Worm (Caenorhabditis elegans) whole organism, L4 larva: ENCODE data around the gene T28C6.8.

Experiments
- F26F4.8 ChIP-seq: fragments of 200-800 bp; sonication (Bioruptor generic); conservative IDR thresholded peaks from 2 replicates; pipeline ENCODE4 v1.3.6; 2022; ENCODE audit warnings: missing genetic modification characterization, missing compliant biosample characterization
- F44E2.7 ChIP-seq: fragments of 200-800 bp; sonication (Bioruptor generic); IDR thresholded peaks from 2 replicates; pipeline ENCODE4 v2.1.2; 2022; ENCODE audit warnings: missing genetic modification characterization, missing compliant biosample characterization
- R02D3.7 ChIP-seq: fragments of 150-350 bp; sonication (generic microtip); optimal IDR thresholded peaks from 3 replicates; lab custom pipeline; 2014; ENCODE audit warnings: missing biosample characterization, missing genetic modification characterization
- Y48G9A.11 ChIP-seq: fragments of 200-800 bp; sonication (Bioruptor generic); IDR thresholded peaks from 2 replicates; pipeline ENCODE4 v1.3.6; 2022; ENCODE audit warnings: missing genetic modification reagents, missing genetic modification characterization, missing compliant biosample characterization
- Y5F2A.4 ChIP-seq: fragments of 200-800 bp; sonication (Bioruptor generic); optimal IDR thresholded peaks from 2 replicates; lab custom pipeline; 2018; ENCODE audit warnings: mild to moderate bottlenecking, missing genetic modification characterization, missing compliant biosample characterization
- ZK337.2 ChIP-seq: fragments of 200-800 bp; sonication (Bioruptor generic); IDR thresholded peaks from 2 replicates; pipeline ENCODE4 v1.3.6; 2022; ENCODE audit warnings: missing genetic modification reagents, missing genetic modification characterization, missing compliant biosample characterization
- ZK546.5 ChIP-seq, 2 experiments: sonication (generic microtip); optimal IDR thresholded peaks; 2 replicates each; lab custom pipeline; 2017; ENCODE audit warnings: missing biosample characterization in 2 of 2, missing genetic modification characterization in 2 of 2
- ama-1 ChIP-seq: fragments of 150-350 bp; optimal IDR thresholded peaks from 2 replicates; lab custom pipeline; 2014; ENCODE audit warnings: inconsistent platforms, mixed read lengths
- arid-1 ChIP-seq: fragments of 200-800 bp; sonication (Bioruptor generic); conservative IDR thresholded peaks from 2 replicates; pipeline ENCODE4 v1.3.6; 2022; ENCODE audit warnings: missing genetic modification reagents, missing genetic modification characterization, missing compliant biosample characterization
- ceh-20 ChIP-seq: fragments of 200-800 bp; sonication (Bioruptor generic); IDR thresholded peaks from 2 replicates; pipeline ENCODE4 v1.3.6; 2022; ENCODE audit warnings: missing genetic modification reagents, missing genetic modification characterization, missing compliant biosample characterization
- ces-1 ChIP-seq: fragments of 150-350 bp; sonication (generic microtip); optimal IDR thresholded peaks from 4 replicates; lab custom pipeline; 2014; ENCODE audit warnings: missing biosample characterization, missing genetic modification reagents, missing genetic modification characterization
- daf-12 ChIP-seq: fragments of 150-350 bp; optimal IDR thresholded peaks from 2 replicates; lab custom pipeline; 2014; ENCODE audit warnings: missing biosample characterization, missing genetic modification reagents, missing genetic modification characterization
- dmd-6 ChIP-seq: fragments of 200-800 bp; sonication (Bioruptor generic); IDR thresholded peaks from 2 replicates; pipeline ENCODE4 v1.3.6; 2022; ENCODE audit warnings: missing genetic modification reagents, missing genetic modification characterization, missing compliant biosample characterization
- dpl-1 ChIP-seq: fragments of 150-350 bp; optimal IDR thresholded peaks from 2 replicates; lab custom pipeline; 2014; ENCODE audit warnings: missing biosample characterization, missing genetic modification reagents, missing genetic modification characterization
- dve-1 ChIP-seq: sonication (generic microtip); optimal IDR thresholded peaks from 2 replicates; lab custom pipeline; 2017; ENCODE audit warnings: antibody characterized with exemption, mild to moderate bottlenecking, missing genetic modification characterization, missing compliant biosample characterization; ENCODE audit not compliant: insufficient read depth
- fkh-10 ChIP-seq: fragments of 150-350 bp; optimal IDR thresholded peaks from 2 replicates; lab custom pipeline; 2014; ENCODE audit warnings: missing biosample characterization, missing genetic modification reagents, missing genetic modification characterization
- gei-8 ChIP-seq: fragments of 200-800 bp; sonication (Bioruptor generic); optimal IDR thresholded peaks from 2 replicates; lab custom pipeline; 2018; ENCODE audit warnings: mild to moderate bottlenecking, missing genetic modification characterization, missing compliant biosample characterization
- hlh-30 ChIP-seq: sonication (generic microtip); optimal IDR thresholded peaks from 2 replicates; lab custom pipeline; 2017; ENCODE audit warnings: antibody characterized with exemption, mild to moderate bottlenecking, missing genetic modification characterization, missing compliant biosample characterization; ENCODE audit not compliant: insufficient read depth
- lim-7 ChIP-seq: fragments of 200-800 bp; sonication (Bioruptor generic); IDR thresholded peaks from 2 replicates; pipeline ENCODE4 v1.3.6; 2022; ENCODE audit warnings: missing genetic modification characterization, missing compliant biosample characterization
- lin-13 ChIP-seq: fragments of 150-350 bp; optimal IDR thresholded peaks from 2 replicates; lab custom pipeline; 2014; ENCODE audit warnings: missing biosample characterization, missing genetic modification reagents, missing genetic modification characterization
- lin-15B ChIP-seq: fragments of 150-350 bp; sonication (generic microtip); optimal IDR thresholded peaks from 3 replicates; lab custom pipeline; 2014; ENCODE audit warnings: missing biosample characterization, missing genetic modification characterization
- lin-29 ChIP-seq: fragments of 200-800 bp; sonication (Bioruptor generic); IDR thresholded peaks from 2 replicates; pipeline ENCODE4 v1.3.6; 2022; ENCODE audit warnings: missing genetic modification reagents, missing genetic modification characterization, missing compliant biosample characterization
- lin-38 ChIP-seq: fragments of 200-800 bp; sonication (Bioruptor generic); IDR thresholded peaks from 2 replicates; pipeline ENCODE4 v1.3.6; 2022; ENCODE audit warnings: missing genetic modification reagents, missing genetic modification characterization, missing compliant biosample characterization
- lsy-2 ChIP-seq, 2 experiments: fragments of 150-350 bp in 1 of 2; sonication (generic microtip) in 1 of 2; optimal IDR thresholded peaks; 2 replicates each; lab custom pipeline; 2014 to 2017; ENCODE audit warnings: missing biosample characterization in 2 of 2, missing genetic modification characterization in 2 of 2
- madf-5 ChIP-seq, 2 experiments: fragments of 200-800 bp; sonication (Bioruptor generic); IDR thresholded peaks; 2 replicates each; pipeline ENCODE4 v1.3.6; 2022; ENCODE audit warnings: missing compliant biosample characterization in 2 of 2, missing genetic modification characterization in 2 of 2
- madf-9 ChIP-seq: fragments of 200-800 bp; sonication (Bioruptor generic); conservative IDR thresholded peaks from 2 replicates; pipeline ENCODE4 v1.3.6; 2022; ENCODE audit warnings: missing genetic modification reagents, missing genetic modification characterization, missing compliant biosample characterization
- mdl-1 ChIP-seq, 2 experiments: fragments of 150-350 bp in 1 of 2; sonication (generic microtip) in 1 of 2; optimal IDR thresholded peaks; 2 replicates each; lab custom pipeline; 2014 to 2017; ENCODE audit warnings: missing biosample characterization in 2 of 2, missing genetic modification characterization in 2 of 2
- mdt-29 ChIP-seq: fragments of 200-800 bp; sonication (Bioruptor generic); IDR thresholded peaks from 2 replicates; pipeline ENCODE4 v1.3.6; 2022; ENCODE audit warnings: missing genetic modification reagents, missing genetic modification characterization, missing compliant biosample characterization
- mep-1 ChIP-seq: fragments of 150-350 bp; sonication (generic microtip); optimal IDR thresholded peaks from 3 replicates; lab custom pipeline; 2014; ENCODE audit warnings: missing biosample characterization, missing genetic modification characterization
- mes-2 ChIP-seq: sonication (generic microtip); optimal IDR thresholded peaks from 2 replicates; lab custom pipeline; 2016; ENCODE audit warnings: missing genotype, mild to moderate bottlenecking, missing genetic modification characterization, missing compliant biosample characterization; ENCODE audit not compliant: poor library complexity, severe bottlenecking
- mxl-2 ChIP-seq: fragments of 200-800 bp; sonication (Bioruptor generic); conservative IDR thresholded peaks from 2 replicates; pipeline ENCODE4 v1.3.6; 2022; ENCODE audit warnings: missing genetic modification reagents, missing genetic modification characterization, missing compliant biosample characterization
- nhr-10 ChIP-seq: fragments of 150-350 bp; optimal IDR thresholded peaks from 2 replicates; lab custom pipeline; 2014; ENCODE audit warnings: missing biosample characterization, missing genetic modification characterization
- nhr-102 ChIP-seq: sonication (generic microtip); optimal IDR thresholded peaks from 2 replicates; lab custom pipeline; 2016; ENCODE audit warnings: mild to moderate bottlenecking, missing genetic modification characterization, moderate library complexity, missing compliant biosample characterization
- nhr-237 ChIP-seq: sonication (generic microtip); optimal IDR thresholded peaks from 2 replicates; lab custom pipeline; 2017; ENCODE audit warnings: missing biosample characterization, missing genetic modification characterization
- nhr-25 ChIP-seq: sonication (generic microtip); optimal IDR thresholded peaks from 2 replicates; lab custom pipeline; 2017; ENCODE audit warnings: missing genetic modification characterization, mild to moderate bottlenecking, missing compliant biosample characterization, antibody characterized with exemption, moderate library complexity, borderline replicate concordance; ENCODE audit not compliant: insufficient read depth
- nhr-48 ChIP-seq: sonication (generic microtip); optimal IDR thresholded peaks from 2 replicates; lab custom pipeline; 2016; ENCODE audit warnings: mild to moderate bottlenecking, missing genetic modification characterization, missing compliant biosample characterization
- nhr-6 ChIP-seq: fragments of 150-350 bp; optimal IDR thresholded peaks from 2 replicates; lab custom pipeline; 2014; ENCODE audit warnings: missing biosample characterization, missing genetic modification characterization
- nhr-77 ChIP-seq: fragments of 150-350 bp; optimal IDR thresholded peaks from 2 replicates; lab custom pipeline; 2014; ENCODE audit warnings: missing biosample characterization, missing genetic modification characterization
- pha-4 ChIP-seq, 2 experiments: fragments of 150-350 bp in 1 of 2; fragments of 200-800 bp in 1 of 2; sonication (Bioruptor generic) in 1 of 2; IDR thresholded peaks in 1 of 2; optimal IDR thresholded peaks in 1 of 2; 2 replicates each; pipeline versions ENCODE4 v1.3.6 to Lab custom; 2014 to 2022; ENCODE audit warnings: missing genetic modification characterization in 2 of 2, missing genetic modification reagents in 2 of 2, missing biosample characterization in 1 of 2, missing compliant biosample characterization in 1 of 2
- php-3 ChIP-seq: fragments of 200-800 bp; sonication (Bioruptor generic); IDR thresholded peaks from 2 replicates; pipeline ENCODE4 v1.3.6; 2022; ENCODE audit warnings: missing genetic modification reagents, missing genetic modification characterization, missing compliant biosample characterization
- pqm-1 ChIP-seq: sonication (generic microtip); optimal IDR thresholded peaks from 2 replicates; lab custom pipeline; 2017; ENCODE audit warnings: missing biosample characterization, missing genetic modification characterization
- rbr-2 ChIP-seq: sonication (generic microtip); optimal IDR thresholded peaks from 2 replicates; lab custom pipeline; 2016; ENCODE audit warnings: missing genotype, missing genetic modification characterization, missing compliant biosample characterization
- set-16 ChIP-seq: fragments of 200-800 bp; sonication (Bioruptor generic); IDR thresholded peaks from 2 replicates; pipeline ENCODE4 v1.3.6; 2022; ENCODE audit warnings: missing genetic modification reagents, missing genetic modification characterization, missing compliant biosample characterization
- snpc-4 ChIP-seq: fragments of 150-350 bp; optimal IDR thresholded peaks from 2 replicates; lab custom pipeline; 2014; ENCODE audit warnings: missing biosample characterization, missing genetic modification characterization
- spr-1 ChIP-seq: sonication (generic microtip); optimal IDR thresholded peaks from 2 replicates; lab custom pipeline; 2016; ENCODE audit warnings: mild to moderate bottlenecking, missing genetic modification characterization, missing compliant biosample characterization
- tra-1 ChIP-seq: fragments of 200-800 bp; sonication (Bioruptor generic); IDR thresholded peaks from 2 replicates; pipeline ENCODE4 v1.3.6; 2022; ENCODE audit warnings: missing genetic modification reagents, missing genetic modification characterization, missing compliant biosample characterization
- unc-130 ChIP-seq: sonication (generic microtip); optimal IDR thresholded peaks from 2 replicates; lab custom pipeline; 2016; ENCODE audit warnings: missing genetic modification reagents, missing genetic modification characterization, missing compliant biosample characterization
- unc-39 ChIP-seq: sonication (generic microtip); optimal IDR thresholded peaks from 2 replicates; lab custom pipeline; 2017; ENCODE audit warnings: missing biosample characterization, missing genetic modification characterization
- zag-1 ChIP-seq: fragments of 150-350 bp; optimal IDR thresholded peaks from 2 replicates; lab custom pipeline; 2014; ENCODE audit warnings: missing biosample characterization, missing genetic modification characterization
- zfp-3 ChIP-seq: fragments of 200-800 bp; sonication (Bioruptor generic); conservative IDR thresholded peaks from 2 replicates; pipeline ENCODE4 v1.3.6; 2022; ENCODE audit warnings: missing genetic modification reagents, missing genetic modification characterization, missing compliant biosample characterization
- ztf-7 ChIP-seq: fragments of 150-350 bp; optimal IDR thresholded peaks from 2 replicates; lab custom pipeline; 2014; ENCODE audit warnings: missing biosample characterization, missing genetic modification characterization

Gene T28C6.8

DNA sequence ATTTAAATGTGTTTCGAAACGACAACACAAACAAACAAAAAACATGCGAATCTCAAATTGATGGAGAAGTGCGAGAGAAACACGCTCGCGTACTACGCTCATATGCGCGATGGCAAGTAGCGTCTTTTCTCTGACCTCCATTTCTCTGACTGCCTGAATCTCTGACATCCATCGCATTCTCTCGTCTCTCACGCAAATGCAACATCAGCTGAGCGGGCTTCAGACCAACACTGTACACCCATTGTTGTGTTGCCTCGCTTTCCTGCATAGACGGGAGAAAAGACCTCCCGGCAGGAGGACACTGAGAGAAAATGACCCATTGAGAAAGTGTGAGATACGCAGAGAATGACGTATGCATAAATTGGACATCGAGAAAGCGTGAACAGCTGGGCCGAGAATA lies 48.4 kb downstream of the T28C6.8 start:
- TF ChIP-seq set-16, result no peak; the same call in 1 of the 2 replicates
- no peak for TF ChIP-seq ces-1 (GFP tag; lab: Kevin White, UChicago)
- no peak for TF ChIP-seq mes-2
- TF ChIP-seq arid-1 (GFP tag; lab: Robert Waterston, UW), result no peak
- TF ChIP-seq lin-15B, result no peak
- no peak for TF ChIP-seq unc-39 (tag; lab: Kevin White, UChicago)
- peak; percentile 81 for TF ChIP-seq nhr-77 (tag; lab: Kevin White, UChicago)
- TF ChIP-seq nhr-48 (tag; lab: Kevin White, UChicago), result peak; percentile 60
- no peak for TF ChIP-seq snpc-4 (tag; lab: Kevin White, UChicago)
- TF ChIP-seq mep-1 (tag; lab: Kevin White, UChicago), result peak; percentile 75
- TF ChIP-seq daf-12 (tag; lab: Kevin White, UChicago), result no peak
- TF ChIP-seq ZK546.5 (tag; optimal IDR thresholded peaks at IDR 0.05; lab: Kevin White, UChicago), result no peak
- TF ChIP-seq gei-8 (GFP tag; lab: Kevin White, UChicago), result no peak
- TF ChIP-seq mdt-29 (GFP tag; lab: Robert Waterston, UW), result no peak
- TF ChIP-seq dmd-6 (GFP tag; lab: Robert Waterston, UW), result no peak
- TF ChIP-seq fkh-10 (GFP tag; lab: Kevin White, UChicago), result no peak
- TF ChIP-seq lin-38 (GFP tag; lab: Robert Waterston, UW), result no peak
- no peak for TF ChIP-seq ama-1
- no peak for TF ChIP-seq lim-7
- TF ChIP-seq unc-130 (GFP tag; lab: Kevin White, UChicago), result no peak
- peak; percentile 70 for TF ChIP-seq nhr-6 (tag; lab: Kevin White, UChicago)
- TF ChIP-seq lin-13, result no peak
- TF ChIP-seq nhr-25, result peak; percentile 78
- TF ChIP-seq nhr-237 (tag; lab: Kevin White, UChicago), result no peak
- TF ChIP-seq lin-29 (GFP tag; lab: Robert Waterston, UW), result no peak
- TF ChIP-seq nhr-102 (tag; lab: Kevin White, UChicago), result no peak
- peak; percentile 70 for TF ChIP-seq rbr-2 (tag; lab: Kevin White, UChicago)
- peak in 1 of 2 experiments; percentile 88 for TF ChIP-seq mdl-1 (tag; optimal IDR thresholded peaks at IDR 0.05; lab: Kevin White, UChicago)
- TF ChIP-seq dpl-1 (GFP tag; lab: Kevin White, UChicago), result peak; percentile 37
- TF ChIP-seq php-3 (GFP tag; lab: Robert Waterston, UW), result no peak
- TF ChIP-seq spr-1 (tag; lab: Kevin White, UChicago), result no peak
- no peak for TF ChIP-seq mxl-2
- TF ChIP-seq lsy-2 (tag; optimal IDR thresholded peaks at IDR 0.05; lab: Kevin White, UChicago), result no peak
- TF ChIP-seq nhr-10 (tag; lab: Kevin White, UChicago), result no peak
- no peak for TF ChIP-seq R02D3.7
- TF ChIP-seq zag-1, result no peak
- TF ChIP-seq ceh-20 (GFP tag; lab: Robert Waterston, UW), result 0 out of 2 replicates have a peak, but pooled peaks have one; percentile 32
- no peak for TF ChIP-seq pha-4 (GFP tag; IDR thresholded peaks at IDR 0.05; lab: Robert Waterston, UW)
- peak; percentile 34 for TF ChIP-seq pha-4 (tag; optimal IDR thresholded peaks at IDR 0.05; lab: Kevin White, UChicago)
- TF ChIP-seq madf-5 (GFP tag; IDR thresholded peaks at IDR 0.05; lab: Robert Waterston, UW), result no peak
- TF ChIP-seq Y5F2A.4 (GFP tag; lab: Kevin White, UChicago), result no peak
- TF ChIP-seq pqm-1 (tag; lab: Kevin White, UChicago), result peak; percentile 42
- no peak for TF ChIP-seq ztf-7 (tag; lab: Kevin White, UChicago)
- TF ChIP-seq Y48G9A.11 (GFP tag; lab: Robert Waterston, UW), result no peak
- no peak for TF ChIP-seq zfp-3 (GFP tag; lab: Robert Waterston, UW)
- TF ChIP-seq hlh-30, result peak; percentile 91
- no peak for TF ChIP-seq madf-9 (GFP tag; lab: Robert Waterston, UW)
- no peak for TF ChIP-seq F26F4.8 (GFP tag; lab: Robert Waterston, UW)
- no peak for TF ChIP-seq ZK337.2 (GFP tag; lab: Robert Waterston, UW)
- TF ChIP-seq tra-1 (GFP tag; lab: Robert Waterston, UW), result no peak
- no peak for TF ChIP-seq F44E2.7 (GFP tag; lab: Robert Waterston, UW)
- peak; percentile 85 for TF ChIP-seq dve-1 (tag; lab: Kevin White, UChicago)
